Fruit fly (Drosophila melanogaster) whole organism, embryonic: ENCODE data around the gene Ac76E.
A peak's percentile ranks its signal among the peaks of the same experiment; 100 is the strongest.

Source experiments
- ATbp ChIP-seq: fragments of 200-800 bp; sonication (Bioruptor generic); optimal IDR thresholded peaks from 2 replicates; lab custom pipeline; 2017; ENCODE audit warnings: missing biosample characterization, mild to moderate bottlenecking, missing genetic modification characterization, missing genetic modification reagents
- Ada2b ChIP-seq: fragments of 200-800 bp; sonication (Bioruptor generic); IDR thresholded peaks from 2 replicates; pipeline ENCODE4 v1.3.6; 2022; ENCODE audit warnings: missing biosample characterization, missing genetic modification characterization
- CG10654 ChIP-seq: fragments of 200-800 bp; sonication (Bioruptor generic); optimal IDR thresholded peaks from 2 replicates; lab custom pipeline; 2016; ENCODE audit warnings: missing biosample characterization, missing genetic modification characterization
- CG10959 ChIP-seq: fragments of 200-800 bp; sonication (Bioruptor generic); IDR thresholded peaks from 2 replicates; pipeline ENCODE4 v1.3.6; 2022; ENCODE audit warnings: missing biosample characterization, missing genetic modification characterization
- CG11093 ChIP-seq: fragments of 200-800 bp; sonication (Bioruptor generic); IDR thresholded peaks from 3 replicates; pipeline ENCODE4 v1.3.6; 2022; ENCODE audit warnings: missing biosample characterization, missing genetic modification characterization
- CG11695 ChIP-seq: fragments of 200-800 bp; sonication (Bioruptor generic); IDR thresholded peaks from 3 replicates; pipeline ENCODE4 v1.3.6; 2022; ENCODE audit warnings: missing biosample characterization, missing genetic modification characterization
- CG12236 ChIP-seq: fragments of 200-800 bp; sonication (Bioruptor generic); optimal IDR thresholded peaks from 2 replicates; lab custom pipeline; 2016; ENCODE audit warnings: missing biosample characterization, missing genetic modification characterization
- CG12391 ChIP-seq: fragments of 200-800 bp; sonication (Bioruptor generic); optimal IDR thresholded peaks from 3 replicates; lab custom pipeline; 2018; ENCODE audit warnings: missing biosample characterization, mild to moderate bottlenecking, missing genetic modification characterization, moderate library complexity
- CG12942 ChIP-seq: fragments of 200-800 bp; sonication (Bioruptor generic); optimal IDR thresholded peaks from 3 replicates; lab custom pipeline; 2016; ENCODE audit warnings: missing biosample characterization, missing genetic modification characterization
- CG15479 ChIP-seq: fragments of 200-800 bp; sonication (Bioruptor generic); optimal IDR thresholded peaks from 3 replicates; lab custom pipeline; 2019; ENCODE audit warnings: missing biosample characterization, mild to moderate bottlenecking, missing genetic modification characterization, moderate library complexity
- CG15601 ChIP-seq: fragments of 200-800 bp; sonication (Bioruptor generic); optimal IDR thresholded peaks from 3 replicates; lab custom pipeline; 2019; ENCODE audit warnings: missing biosample characterization, mild to moderate bottlenecking, missing genetic modification characterization, moderate library complexity
- CG17385 ChIP-seq: fragments of 200-800 bp; sonication (Bioruptor generic); optimal IDR thresholded peaks from 3 replicates; lab custom pipeline; 2018; ENCODE audit warnings: missing biosample characterization, mild to moderate bottlenecking, missing genetic modification characterization
- CG17568 ChIP-seq: fragments of 200-800 bp; sonication (Bioruptor generic); optimal IDR thresholded peaks from 2 replicates; lab custom pipeline; 2018; ENCODE audit warnings: missing biosample characterization, mild to moderate bottlenecking, missing genetic modification characterization, moderate library complexity
- CG17802 ChIP-seq: fragments of 200-800 bp; sonication (Bioruptor generic); optimal IDR thresholded peaks from 2 replicates; lab custom pipeline; 2018; ENCODE audit warnings: missing biosample characterization, mild to moderate bottlenecking, missing genetic modification characterization, moderate library complexity
- CG33213 ChIP-seq: fragments of 200-800 bp; sonication (Bioruptor generic); optimal IDR thresholded peaks from 3 replicates; lab custom pipeline; 2016; ENCODE audit warnings: missing biosample characterization, missing genetic modification characterization
- CG34224 ChIP-seq: fragments of 200-800 bp; sonication (Bioruptor generic); IDR thresholded peaks from 3 replicates; pipeline ENCODE4 v1.3.6; 2022; ENCODE audit warnings: missing biosample characterization, missing genetic modification characterization; ENCODE audit not compliant: partially characterized antibody
- CG34376 ChIP-seq: fragments of 200-800 bp; sonication (Bioruptor generic); optimal IDR thresholded peaks from 2 replicates; lab custom pipeline; 2018; ENCODE audit warnings: missing biosample characterization, mild to moderate bottlenecking, missing genetic modification characterization
- CG34422 ChIP-seq: fragments of 200-800 bp; sonication (Bioruptor generic); IDR thresholded peaks from 3 replicates; pipeline ENCODE4 v1.3.6; 2022; ENCODE audit warnings: missing biosample characterization, missing genetic modification characterization
- CG3726 ChIP-seq: fragments of 200-800 bp; sonication (Bioruptor generic); IDR thresholded peaks from 3 replicates; pipeline ENCODE4, ENCODE4 v1.3.6; 2022; ENCODE audit warnings: missing biosample characterization, missing genetic modification characterization
- CG4360 ChIP-seq: fragments of 200-800 bp; sonication (Bioruptor generic); IDR thresholded peaks from 2 replicates; pipeline ENCODE4 v1.3.6; 2022; ENCODE audit warnings: missing biosample characterization, missing genetic modification characterization
- CG6689 ChIP-seq: fragments of 200-800 bp; sonication (Bioruptor generic); IDR thresholded peaks from 2 replicates; pipeline ENCODE4 v1.3.6; 2022; ENCODE audit warnings: missing biosample characterization, missing genetic modification characterization
- CG7271 ChIP-seq: fragments of 200-800 bp; sonication (Bioruptor generic); optimal IDR thresholded peaks from 2 replicates; lab custom pipeline; 2018; ENCODE audit warnings: missing biosample characterization, mild to moderate bottlenecking, missing genetic modification characterization, moderate library complexity
- CG9932 ChIP-seq: fragments of 200-800 bp; sonication (Bioruptor generic); IDR thresholded peaks from 2 replicates; pipeline ENCODE4 v1.3.6; 2022; ENCODE audit warnings: missing biosample characterization, missing genetic modification characterization
- CTCF ChIP-seq: fragments of 200-800 bp; sonication (Bioruptor generic); optimal IDR thresholded peaks from 2 replicates; lab custom pipeline; 2017; ENCODE audit warnings: missing biosample characterization, mild to moderate bottlenecking, missing genetic modification characterization, moderate library complexity
- Fer1 ChIP-seq: fragments of 200-800 bp; sonication (Bioruptor generic); optimal IDR thresholded peaks from 2 replicates; lab custom pipeline; 2017; ENCODE audit warnings: missing biosample characterization, mild to moderate bottlenecking, missing genetic modification characterization
- HmgD ChIP-seq: fragments of 200-800 bp; sonication (Bioruptor generic); optimal IDR thresholded peaks from 3 replicates; lab custom pipeline; 2016; ENCODE audit warnings: missing biosample characterization, missing genetic modification characterization
- NC2β ChIP-seq: fragments of 200-800 bp; sonication (Bioruptor generic); optimal IDR thresholded peaks from 2 replicates; lab custom pipeline; 2016; ENCODE audit warnings: missing biosample characterization, missing genetic modification characterization
- Neu2 ChIP-seq: fragments of 200-800 bp; sonication (Bioruptor generic); optimal IDR thresholded peaks from 3 replicates; lab custom pipeline; 2016; ENCODE audit warnings: missing biosample characterization, missing genetic modification characterization, borderline replicate concordance
- Nf-YC ChIP-seq: fragments of 200-800 bp; optimal IDR thresholded peaks from 3 replicates; lab custom pipeline; 2019; ENCODE audit warnings: missing biosample characterization, mild to moderate bottlenecking, missing genetic modification characterization, moderate library complexity
- bigmax ChIP-seq: fragments of 200-800 bp; sonication (Bioruptor generic); optimal IDR thresholded peaks from 2 replicates; lab custom pipeline; 2018; ENCODE audit warnings: missing biosample characterization, mild to moderate bottlenecking, missing genetic modification characterization
- cg ChIP-seq: fragments of 200-800 bp; sonication (Bioruptor generic); optimal IDR thresholded peaks from 3 replicates; lab custom pipeline; 2019; ENCODE audit warnings: missing biosample characterization, mild to moderate bottlenecking, missing genetic modification characterization, moderate library complexity
- chinmo ChIP-seq: fragments of 200-800 bp; sonication (Bioruptor generic); IDR thresholded peaks from 4 replicates; pipeline ENCODE4 v1.3.6; 2022; ENCODE audit warnings: missing biosample characterization, missing genetic modification characterization; ENCODE audit not compliant: partially characterized antibody
- crp ChIP-seq, 2 experiments: fragments of 200-800 bp; sonication (Bioruptor generic); optimal IDR thresholded peaks; 2 replicates in 1 of 2; 3 replicates in 1 of 2; lab custom pipeline; 2017; ENCODE audit warnings: missing biosample characterization in 2 of 2, missing genetic modification characterization in 2 of 2, mild to moderate bottlenecking in 1 of 2, moderate library complexity in 1 of 2
- cwo ChIP-seq: fragments of 200-800 bp; sonication (Bioruptor generic); optimal IDR thresholded peaks from 3 replicates; lab custom pipeline; 2017; ENCODE audit warnings: missing biosample characterization, missing genetic modification characterization, mild to moderate bottlenecking, moderate library complexity, missing genetic modification reagents
- ewg ChIP-seq: fragments of 200-800 bp; sonication (Bioruptor generic); optimal IDR thresholded peaks from 3 replicates; lab custom pipeline; 2017; ENCODE audit warnings: mild to moderate bottlenecking, missing biosample characterization, missing genetic modification reagents, missing genetic modification characterization
- exex ChIP-seq: fragments of 200-800 bp; sonication (Bioruptor generic); optimal IDR thresholded peaks from 4 replicates; lab custom pipeline; 2018; ENCODE audit warnings: missing biosample characterization, mild to moderate bottlenecking, missing genetic modification characterization, moderate library complexity
- eyg ChIP-seq: fragments of 200-800 bp; sonication (Bioruptor generic); optimal IDR thresholded peaks from 3 replicates; lab custom pipeline; 2016; ENCODE audit warnings: missing biosample characterization, missing genetic modification characterization
- grn ChIP-seq: fragments of 200-800 bp; sonication (Bioruptor generic); optimal IDR thresholded peaks from 3 replicates; lab custom pipeline; 2017; ENCODE audit warnings: missing biosample characterization, missing genetic modification characterization
- kah ChIP-seq: fragments of 200-800 bp; sonication (Bioruptor generic); optimal IDR thresholded peaks from 2 replicates; lab custom pipeline; 2018; ENCODE audit warnings: missing biosample characterization, mild to moderate bottlenecking, missing genetic modification characterization
- mirr ChIP-seq: fragments of 200-800 bp; sonication (Bioruptor generic); optimal IDR thresholded peaks from 3 replicates; lab custom pipeline; 2018; ENCODE audit warnings: missing biosample characterization, mild to moderate bottlenecking, missing genetic modification characterization
- ro ChIP-seq: fragments of 200-800 bp; sonication (Bioruptor generic); IDR thresholded peaks from 2 replicates; pipeline ENCODE4 v1.3.6; 2022; ENCODE audit warnings: missing biosample characterization, missing genetic modification characterization
- sd ChIP-seq: fragments of 200-800 bp; sonication (Bioruptor generic); optimal IDR thresholded peaks from 3 replicates; lab custom pipeline; 2018; ENCODE audit warnings: missing biosample characterization, mild to moderate bottlenecking, missing genetic modification characterization, moderate library complexity
- sens-2 ChIP-seq: fragments of 200-800 bp; sonication (Bioruptor generic); IDR thresholded peaks from 2 replicates; pipeline ENCODE4 v1.3.6; 2022; ENCODE audit warnings: missing biosample characterization, missing genetic modification characterization
- slp2 ChIP-seq: fragments of 200-800 bp; sonication (Bioruptor generic); optimal IDR thresholded peaks from 2 replicates; lab custom pipeline; 2016; ENCODE audit warnings: missing biosample characterization, missing genetic modification characterization
- sna ChIP-seq: fragments of 200-800 bp; sonication (Bioruptor generic); IDR thresholded peaks from 2 replicates; pipeline ENCODE4 v1.3.6; 2022; ENCODE audit warnings: missing biosample characterization, missing genetic modification characterization; ENCODE audit not compliant: partially characterized antibody
- tap ChIP-seq: fragments of 200-800 bp; optimal IDR thresholded peaks from 3 replicates; lab custom pipeline; 2019; ENCODE audit warnings: missing biosample characterization, mild to moderate bottlenecking, missing genetic modification characterization, moderate library complexity
- tll ChIP-seq, 2 experiments: fragments of 200-800 bp in 1 of 2; fragments of >200 bp in 1 of 2; sonication (Bioruptor generic) in 1 of 2; optimal IDR thresholded peaks; 2 replicates each; lab custom pipeline; 2017 to 2019; ENCODE audit warnings: missing biosample characterization in 2 of 2, missing genetic modification characterization in 2 of 2, mild to moderate bottlenecking in 1 of 2, moderate library complexity in 1 of 2
- twi ChIP-seq: fragments of 200-800 bp; optimal IDR thresholded peaks from 2 replicates; lab custom pipeline; 2019; ENCODE audit warnings: missing biosample characterization, mild to moderate bottlenecking, missing genetic modification characterization, moderate library complexity

Gene Ac76E

dm6 chr3L:19896892-19897684 lies 42.0 kb upstream of the Ac76E start (continued):
- TF ChIP-seq CG7271 (tag; lab: Kevin White, UChicago), result no peak
- no peak for TF ChIP-seq CG10654 (GFP tag; lab: Kevin White, UChicago)
- peak; percentile 58 to 90 for TF ChIP-seq crp (GFP tag; optimal IDR thresholded peaks at IDR 0.05; lab: Kevin White, UChicago)
- TF ChIP-seq Nf-YC (tag; lab: Kevin White, UChicago), result peak; percentile 11
- TF ChIP-seq slp2 (GFP tag; lab: Kevin White, UChicago), result peak; percentile 15
- TF ChIP-seq ATbp, result peak; percentile 34
- 0 out of 3 replicates have a peak, but pooled peaks have one; percentile 59 for TF ChIP-seq CG34224 (GFP tag; lab: Robert Waterston, UW)
- TF ChIP-seq CG6689 (GFP tag; lab: Robert Waterston, UW), result no peak
- peak; percentile 30 for TF ChIP-seq Fer1 (GFP tag; lab: Kevin White, UChicago)
- peak; percentile 24 for TF ChIP-seq NC2β (GFP tag; lab: Kevin White, UChicago)
- no peak for TF ChIP-seq CG11093 (GFP tag; lab: Robert Waterston, UW)
- TF ChIP-seq CG12942 (GFP tag; lab: Kevin White, UChicago), result no peak
- TF ChIP-seq sna (GFP tag; lab: Robert Waterston, UW), result no peak
- TF ChIP-seq CG9932 (GFP tag; lab: Robert Waterston, UW), result peak; percentile 35
- peak; percentile 47; the same call in 1 of the 3 replicates for TF ChIP-seq CG34422 (GFP tag; lab: Robert Waterston, UW)
- TF ChIP-seq CG17385 (GFP tag; lab: Kevin White, UChicago), result peak; percentile 26

DNA sequence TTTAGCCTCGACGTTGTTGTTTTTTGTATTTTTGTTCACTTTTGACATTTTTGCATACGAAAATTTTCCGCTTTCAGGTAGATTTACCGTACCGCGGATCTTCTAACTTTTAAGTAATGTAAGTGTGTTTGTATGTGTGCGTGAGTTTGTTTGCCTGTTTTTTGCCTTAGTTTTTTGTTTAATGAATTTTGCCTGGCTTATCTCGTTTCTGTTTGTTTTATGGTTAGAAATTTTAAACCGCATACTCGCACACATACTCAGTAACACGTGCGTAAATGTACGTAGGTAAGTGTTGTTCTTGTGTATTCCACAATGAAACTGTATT lies 41.4 kb upstream of the Ac76E start:
- TF ChIP-seq tap (tag; lab: Kevin White, UChicago), result no peak
- peak; percentile 82; the same call in 3 of the 4 replicates for TF ChIP-seq chinmo
- TF ChIP-seq CG34376 (GFP tag; lab: Kevin White, UChicago), result peak; percentile 4
- TF ChIP-seq cg (GFP tag; lab: Kevin White, UChicago), result peak; percentile 62
- TF ChIP-seq tll (GFP tag; optimal IDR thresholded peaks at IDR 0.05; lab: Kevin White, UChicago), result peak in 1 of 2 experiments; percentile 73
- no peak for TF ChIP-seq sens-2 (GFP tag; lab: Robert Waterston, UW)
- no peak for TF ChIP-seq CG12236 (GFP tag; lab: Kevin White, UChicago)
- TF ChIP-seq CG3726 (GFP tag; lab: Robert Waterston, UW), result no peak
- TF ChIP-seq mirr (GFP tag; lab: Kevin White, UChicago), result peak; percentile 12
- TF ChIP-seq CG4360 (GFP tag; lab: Robert Waterston, UW), result peak; percentile 70; the same call in 1 of the 2 replicates
- peak; percentile 18 for TF ChIP-seq exex
- no peak for TF ChIP-seq ro (GFP tag; lab: Robert Waterston, UW)
- no peak for TF ChIP-seq ewg (GFP tag; lab: Kevin White, UChicago)
- no peak for TF ChIP-seq CTCF
- TF ChIP-seq twi (tag; lab: Kevin White, UChicago), result peak; percentile 5
- TF ChIP-seq kah (GFP tag; lab: Kevin White, UChicago), result peak; percentile 3
- TF ChIP-seq CG12391 (tag; lab: Kevin White, UChicago), result no peak
- peak; percentile 75 for TF ChIP-seq sd (tag; lab: Kevin White, UChicago)
- no peak for TF ChIP-seq Ada2b
- no peak for TF ChIP-seq CG15601
- no peak for TF ChIP-seq HmgD (GFP tag; lab: Kevin White, UChicago)
- TF ChIP-seq bigmax, result peak; percentile 49
- TF ChIP-seq CG10959, result no peak
- no peak for TF ChIP-seq grn (GFP tag; lab: Kevin White, UChicago)
- no peak for TF ChIP-seq CG33213 (GFP tag; lab: Kevin White, UChicago)
- no peak for TF ChIP-seq CG17802 (tag; lab: Kevin White, UChicago)
- no peak for TF ChIP-seq Neu2 (GFP tag; lab: Kevin White, UChicago)
- peak; percentile 71 for TF ChIP-seq cwo (GFP tag; lab: Kevin White, UChicago)
- 0 out of 3 replicates have a peak, but pooled peaks have one; percentile 6 for TF ChIP-seq CG11695
- no peak for TF ChIP-seq eyg (GFP tag; lab: Kevin White, UChicago)
- TF ChIP-seq CG15479 (GFP tag; lab: Kevin White, UChicago), result no peak
- TF ChIP-seq CG17568 (GFP tag; lab: Kevin White, UChicago), result peak; percentile 10
